Worm (Caenorhabditis elegans) whole organism, L1 larva: Measurements from ENCODE around the gene F52H2.3.

Experiments
- C04F5.9 ChIP-seq: sonication (generic microtip); optimal IDR thresholded peaks from 2 replicates; lab custom pipeline; 2016; ENCODE audit warnings: missing genetic modification characterization, missing compliant biosample characterization
- C16A3.4 ChIP-seq: fragments of 150-350 bp; optimal IDR thresholded peaks from 2 replicates; lab custom pipeline; 2014; ENCODE audit warnings: missing biosample characterization, missing genetic modification characterization
- Y116A8C.19 ChIP-seq: sonication (generic microtip); optimal IDR thresholded peaks from 2 replicates; lab custom pipeline; 2016; ENCODE audit warnings: missing compliant biosample characterization, missing genetic modification characterization, borderline replicate concordance
- aha-1 ChIP-seq: fragments of 150-350 bp; optimal IDR thresholded peaks from 2 replicates; lab custom pipeline; 2014; ENCODE audit warnings: missing biosample characterization, missing genetic modification characterization
- alr-1 ChIP-seq: fragments of 200-800 bp; sonication (Bioruptor generic); optimal IDR thresholded peaks from 2 replicates; lab custom pipeline; 2018; ENCODE audit warnings: borderline replicate concordance, mild to moderate bottlenecking, missing genetic modification characterization, missing compliant biosample characterization
- blmp-1 ChIP-seq: fragments of 150-350 bp; optimal IDR thresholded peaks from 2 replicates; lab custom pipeline; 2014; ENCODE audit warnings: missing biosample characterization, missing genetic modification characterization
- ceh-63 ChIP-seq: fragments of 200-800 bp; sonication (Bioruptor generic); optimal IDR thresholded peaks from 2 replicates; lab custom pipeline; 2018; ENCODE audit warnings: mild to moderate bottlenecking, missing genetic modification characterization, missing compliant biosample characterization
- ceh-88 ChIP-seq: fragments of 200-800 bp; sonication (Bioruptor generic); IDR thresholded peaks from 2 replicates; pipeline ENCODE4 v1.3.6; 2022; ENCODE audit warnings: missing genetic modification characterization, missing compliant biosample characterization
- ceh-90 ChIP-seq: sonication (generic microtip); optimal IDR thresholded peaks from 2 replicates; lab custom pipeline; 2016; ENCODE audit warnings: missing genetic modification characterization, missing compliant biosample characterization
- ces-1 ChIP-seq: fragments of 150-350 bp; optimal IDR thresholded peaks from 2 replicates; lab custom pipeline; 2014; ENCODE audit warnings: missing biosample characterization, missing genetic modification reagents, missing genetic modification characterization
- dpl-1 ChIP-seq, 3 experiments: fragments of 150-350 bp in 2 of 3; sonication (generic microtip) in 1 of 3; optimal IDR thresholded peaks; 2 replicates each; lab custom pipeline; 2014 to 2017; ENCODE audit warnings: missing biosample characterization in 3 of 3, missing genetic modification characterization in 3 of 3, missing genetic modification reagents in 3 of 3
- efl-1 ChIP-seq, 4 experiments: fragments of 150-350 bp; optimal IDR thresholded peaks in 3 of 4; peaks in 1 of 4; 1 replicate in 1 of 4; 2 replicates in 3 of 4; lab custom pipeline; 2014; ENCODE audit warnings: missing biosample characterization in 2 of 4, missing genetic modification characterization in 2 of 4, missing genetic modification reagents in 2 of 4
- efl-3 ChIP-seq: fragments of 200-800 bp; sonication (Bioruptor generic); optimal IDR thresholded peaks from 2 replicates; lab custom pipeline; 2018; ENCODE audit warnings: mild to moderate bottlenecking, missing genetic modification characterization, missing compliant biosample characterization
- elt-3 ChIP-seq, 6 experiments: fragments of 150-350 bp in 1 of 6; sonication (generic microtip); optimal IDR thresholded peaks; 2 replicates each; lab custom pipeline; 2017 to 2018; ENCODE audit warnings: missing biosample characterization in 6 of 6, missing genetic modification characterization in 6 of 6, inconsistent platforms in 1 of 6
- ets-5 ChIP-seq: fragments of 200-800 bp; sonication (Bioruptor generic); IDR thresholded peaks from 2 replicates; pipeline ENCODE4 v1.3.6; 2022; ENCODE audit warnings: missing genetic modification characterization, missing compliant biosample characterization
- fkh-10 ChIP-seq: sonication (generic microtip); optimal IDR thresholded peaks from 2 replicates; lab custom pipeline; 2017; ENCODE audit warnings: missing biosample characterization, missing genetic modification reagents, missing genetic modification characterization
- fkh-8 ChIP-seq: sonication (generic microtip); optimal IDR thresholded peaks from 2 replicates; lab custom pipeline; 2016; ENCODE audit warnings: mild to moderate bottlenecking, missing genetic modification characterization, missing compliant biosample characterization
- grh-1 ChIP-seq: fragments of 200-800 bp; sonication (Bioruptor generic); IDR thresholded peaks from 2 replicates; pipeline ENCODE4 v1.3.6; 2022; ENCODE audit warnings: missing genetic modification reagents, missing genetic modification characterization, missing compliant biosample characterization
- hlh-4 ChIP-seq: sonication (generic microtip); optimal IDR thresholded peaks from 2 replicates; lab custom pipeline; 2016; ENCODE audit warnings: mild to moderate bottlenecking, missing genetic modification characterization, missing compliant biosample characterization
- jun-1 ChIP-seq: fragments of 150-350 bp; optimal IDR thresholded peaks from 2 replicates; lab custom pipeline; 2014; ENCODE audit warnings: missing biosample characterization, missing genetic modification reagents, missing genetic modification characterization
- lin-13 ChIP-seq: fragments of 150-350 bp; optimal IDR thresholded peaks from 2 replicates; lab custom pipeline; 2014; ENCODE audit warnings: missing biosample characterization, missing genetic modification reagents, missing genetic modification characterization
- lin-14 ChIP-seq: fragments of 200-800 bp; sonication (Bioruptor generic); optimal IDR thresholded peaks from 2 replicates; lab custom pipeline; 2018; ENCODE audit warnings: mild to moderate bottlenecking, missing genetic modification characterization, moderate library complexity, missing compliant biosample characterization
- lin-15B ChIP-seq: fragments of 150-350 bp; sonication (generic microtip); optimal IDR thresholded peaks from 3 replicates; lab custom pipeline; 2014; ENCODE audit warnings: missing biosample characterization, missing genetic modification characterization
- lin-35 ChIP-seq, 2 experiments: fragments of 150-350 bp; optimal IDR thresholded peaks; 2 replicates each; lab custom pipeline; 2014; ENCODE audit warnings: missing biosample characterization in 2 of 2, missing genetic modification characterization in 2 of 2, missing genetic modification reagents in 2 of 2
- lin-39 ChIP-seq: fragments of 150-350 bp; optimal IDR thresholded peaks from 2 replicates; lab custom pipeline; 2014; ENCODE audit warnings: missing biosample characterization, missing genetic modification reagents, missing genetic modification characterization
- mef-2 ChIP-seq: fragments of 150-350 bp; optimal IDR thresholded peaks from 2 replicates; lab custom pipeline; 2014; ENCODE audit warnings: missing biosample characterization, missing genetic modification characterization
- mep-1 ChIP-seq: fragments of 150-350 bp; optimal IDR thresholded peaks from 2 replicates; lab custom pipeline; 2014; ENCODE audit warnings: missing biosample characterization, missing genetic modification characterization
- nhr-11 ChIP-seq: fragments of 150-350 bp; optimal IDR thresholded peaks from 2 replicates; lab custom pipeline; 2014; ENCODE audit warnings: missing biosample characterization, missing genetic modification characterization
- nhr-12 ChIP-seq: sonication (generic microtip); optimal IDR thresholded peaks from 2 replicates; lab custom pipeline; 2017; ENCODE audit warnings: missing biosample characterization, missing genetic modification characterization
- nhr-19 ChIP-seq: fragments of 200-800 bp; sonication (Bioruptor generic); conservative IDR thresholded peaks from 2 replicates; pipeline ENCODE4 v1.3.6; 2022; ENCODE audit warnings: missing genetic modification characterization, missing compliant biosample characterization
- nhr-20 ChIP-seq: sonication (generic microtip); optimal IDR thresholded peaks from 2 replicates; lab custom pipeline; 2016; ENCODE audit warnings: mild to moderate bottlenecking, missing genetic modification characterization, missing compliant biosample characterization
- nhr-237 ChIP-seq: fragments of 150-350 bp; optimal IDR thresholded peaks from 2 replicates; lab custom pipeline; 2014; ENCODE audit warnings: missing biosample characterization, missing genetic modification characterization
- nhr-28 ChIP-seq: fragments of 150-350 bp; optimal IDR thresholded peaks from 2 replicates; lab custom pipeline; 2014; ENCODE audit warnings: missing biosample characterization, missing genetic modification characterization
- nhr-47 ChIP-seq: sonication (generic microtip); optimal IDR thresholded peaks from 2 replicates; lab custom pipeline; 2016; ENCODE audit warnings: mild to moderate bottlenecking, missing genetic modification characterization, moderate library complexity, missing compliant biosample characterization
- nhr-77 ChIP-seq: fragments of 150-350 bp; optimal IDR thresholded peaks from 2 replicates; lab custom pipeline; 2014; ENCODE audit warnings: missing biosample characterization, missing genetic modification characterization
- nhr-84 ChIP-seq: sonication (generic microtip); optimal IDR thresholded peaks from 2 replicates; lab custom pipeline; 2017; ENCODE audit warnings: missing biosample characterization, missing genetic modification characterization
- nhr-85 ChIP-seq: sonication (generic microtip); peaks from one replicate; lab custom pipeline; 2016; ENCODE audit warnings: missing genetic modification characterization, inconsistent platforms, missing compliant biosample characterization
- nhr-90 ChIP-seq: sonication (generic microtip); optimal IDR thresholded peaks from 2 replicates; lab custom pipeline; 2016; ENCODE audit warnings: mild to moderate bottlenecking, missing genetic modification characterization, missing compliant biosample characterization; ENCODE audit not compliant: poor library complexity
- pag-3 ChIP-seq: sonication (generic microtip); optimal IDR thresholded peaks from 2 replicates; lab custom pipeline; 2017; ENCODE audit warnings: missing genetic modification characterization, mild to moderate bottlenecking, missing compliant biosample characterization, antibody characterized with exemption, borderline replicate concordance; ENCODE audit not compliant: insufficient read depth
- pax-3 ChIP-seq: fragments of 200-800 bp; sonication (Bioruptor generic); optimal IDR thresholded peaks from 2 replicates; lab custom pipeline; 2018; ENCODE audit warnings: mild to moderate bottlenecking, missing genetic modification characterization, moderate library complexity, missing compliant biosample characterization
- pqm-1 ChIP-seq: sonication (generic microtip); optimal IDR thresholded peaks from 3 replicates; lab custom pipeline; 2017; ENCODE audit warnings: missing biosample characterization, missing genetic modification characterization
- rnt-1 ChIP-seq: sonication (generic microtip); optimal IDR thresholded peaks from 2 replicates; lab custom pipeline; 2016; ENCODE audit warnings: mild to moderate bottlenecking, missing genetic modification characterization, moderate library complexity, missing compliant biosample characterization
- tbx-2 ChIP-seq: sonication (generic microtip); optimal IDR thresholded peaks from 2 replicates; lab custom pipeline; 2016; ENCODE audit warnings: missing genetic modification characterization, missing compliant biosample characterization
- tlp-1 ChIP-seq: fragments of 150-350 bp; optimal IDR thresholded peaks from 2 replicates; lab custom pipeline; 2014; ENCODE audit warnings: missing biosample characterization, missing genetic modification characterization
- unc-130 ChIP-seq: fragments of 150-350 bp; optimal IDR thresholded peaks from 2 replicates; lab custom pipeline; 2017; ENCODE audit warnings: missing biosample characterization, missing genetic modification characterization, inconsistent platforms
- unc-30 ChIP-seq: sonication (generic microtip); optimal IDR thresholded peaks from 2 replicates; lab custom pipeline; 2017; ENCODE audit warnings: missing biosample characterization, missing genetic modification characterization
- unc-86 ChIP-seq: sonication (generic microtip); optimal IDR thresholded peaks from 2 replicates; lab custom pipeline; 2016; ENCODE audit warnings: missing genetic modification characterization, missing compliant biosample characterization
- unc-98 ChIP-seq: fragments of 200-800 bp; sonication (Bioruptor generic); IDR thresholded peaks from 2 replicates; pipeline ENCODE4 v1.3.6; 2022; ENCODE audit warnings: missing genetic modification characterization, missing compliant biosample characterization
- vab-15 ChIP-seq: sonication (generic microtip); optimal IDR thresholded peaks from 2 replicates; lab custom pipeline; 2017; ENCODE audit warnings: missing genotype, mild to moderate bottlenecking, missing genetic modification characterization, missing compliant biosample characterization
- xbp-1 ChIP-seq: sonication (generic microtip); optimal IDR thresholded peaks from 2 replicates; lab custom pipeline; 2016; ENCODE audit warnings: missing genetic modification characterization, missing compliant biosample characterization
- ztf-11 ChIP-seq, 2 experiments: sonication (generic microtip); optimal IDR thresholded peaks; 2 replicates each; lab custom pipeline; 2016 to 2017; ENCODE audit warnings: missing genetic modification characterization in 2 of 2, missing biosample characterization in 1 of 2, missing compliant biosample characterization in 1 of 2

Gene F52H2.3

ce11 chrX:2553433-2553860 lies 12.6 kb upstream of the F52H2.3 start (continued):
- TF ChIP-seq C16A3.4 (tag; lab: Kevin White, UChicago) = peak; percentile 57
- no peak for TF ChIP-seq nhr-12 (tag; lab: Kevin White, UChicago)
- TF ChIP-seq nhr-84 (tag; lab: Kevin White, UChicago) = no peak
- no peak for TF ChIP-seq lin-15B (tag; lab: Kevin White, UChicago)
- peak; percentile 75 for TF ChIP-seq nhr-20 (tag; lab: Kevin White, UChicago)
- no peak for TF ChIP-seq pqm-1 (tag; lab: Kevin White, UChicago)

- no peak for TF ChIP-seq nhr-28 (tag; lab: Kevin White, UChicago)
- TF ChIP-seq lin-35 (GFP tag; optimal IDR thresholded peaks at IDR 0.05; lab: Kevin White, UChicago) = no peak
- TF ChIP-seq nhr-47 = peak; percentile 7
- no peak for TF ChIP-seq dpl-1 (GFP tag; optimal IDR thresholded peaks at IDR 0.05; lab: Kevin White, UChicago)
- TF ChIP-seq ceh-63 (GFP tag; lab: Kevin White, UChicago) = no peak
- no peak for TF ChIP-seq pqm-1 (tag; lab: Kevin White, UChicago)
- TF ChIP-seq ceh-88 (GFP tag; lab: Robert Waterston, UW) = no peak
- TF ChIP-seq elt-3 (tag; optimal IDR thresholded peaks at IDR 0.05; lab: Kevin White, UChicago) = no peak
- TF ChIP-seq tbx-2 = no peak
- TF ChIP-seq aha-1 (tag; lab: Kevin White, UChicago) = no peak
- no peak for TF ChIP-seq nhr-12 (tag; lab: Kevin White, UChicago)
- TF ChIP-seq efl-1 (optimal IDR thresholded peaks at IDR 0.05; lab: Kevin White, UChicago) = no peak
- no peak for TF ChIP-seq efl-1 (GFP tag; optimal IDR thresholded peaks at IDR 0.05 in 1 of 2; lab: Kevin White, UChicago)
- TF ChIP-seq C04F5.9 (tag; lab: Kevin White, UChicago) = no peak
- no peak for TF ChIP-seq nhr-85
- TF ChIP-seq hlh-4 (tag; lab: Kevin White, UChicago) = no peak
- no peak for TF ChIP-seq ets-5 (GFP tag; lab: Robert Waterston, UW)
- TF ChIP-seq Y116A8C.19 (tag; lab: Kevin White, UChicago) = no peak
- no peak for TF ChIP-seq blmp-1
- TF ChIP-seq ztf-11 (tag; optimal IDR thresholded peaks at IDR 0.05; lab: Kevin White, UChicago) = no peak
- peak; percentile 17 for TF ChIP-seq mep-1
- TF ChIP-seq fkh-10 = no peak
- TF ChIP-seq unc-98 (GFP tag; lab: Robert Waterston, UW) = no peak
- TF ChIP-seq nhr-11 (tag; lab: Kevin White, UChicago) = no peak
- TF ChIP-seq rnt-1 = no peak
- TF ChIP-seq unc-30 (tag; lab: Kevin White, UChicago) = no peak
- peak; percentile 35 for TF ChIP-seq vab-15 (tag; lab: Kevin White, UChicago)
- TF ChIP-seq ces-1 (GFP tag; lab: Kevin White, UChicago) = no peak
- peak; percentile 82 for TF ChIP-seq lin-14 (GFP tag; lab: Kevin White, UChicago)
- TF ChIP-seq ceh-90 = no peak
- no peak for TF ChIP-seq unc-86
- no peak for TF ChIP-seq pag-3
- no peak for TF ChIP-seq lin-13 (GFP tag; lab: Kevin White, UChicago)
- no peak for TF ChIP-seq unc-130 (tag; lab: Kevin White, UChicago)
- no peak for TF ChIP-seq nhr-237 (tag; lab: Kevin White, UChicago)
- TF ChIP-seq nhr-77 = no peak
- TF ChIP-seq lin-15B (tag; lab: Kevin White, UChicago) = no peak
- no peak for TF ChIP-seq pax-3 (tag; lab: Kevin White, UChicago)
- no peak for TF ChIP-seq efl-3 (GFP tag; lab: Kevin White, UChicago)
- no peak for TF ChIP-seq lin-39 (tag; lab: Kevin White, UChicago)
- TF ChIP-seq nhr-19 (GFP tag; lab: Robert Waterston, UW) = no peak
- TF ChIP-seq grh-1 = no peak
- TF ChIP-seq xbp-1 (tag; lab: Kevin White, UChicago) = no peak
- no peak for TF ChIP-seq nhr-90 (tag; lab: Kevin White, UChicago)
- no peak for TF ChIP-seq tlp-1 (tag; lab: Kevin White, UChicago)
- no peak for TF ChIP-seq jun-1 (tag; lab: Kevin White, UChicago)
- TF ChIP-seq alr-1 (tag; lab: Kevin White, UChicago) = no peak
- TF ChIP-seq fkh-8 (tag; lab: Kevin White, UChicago) = no peak
- no peak for TF ChIP-seq mef-2 (tag; lab: Kevin White, UChicago)
These were observed 11.4 kb upstream of the F52H2.3 start, which contains the start of gene aat-3 for ce11 chrX:2552210-2552674. aat-3 (plus strand) TSS chrX:2552260.
